Fruit fly (Drosophila melanogaster): ENCODE measurements around the gene CG8149.
A peak's percentile ranks its signal among the peaks of the same experiment; 100 is the strongest.

Gene CG8149

DNA sequence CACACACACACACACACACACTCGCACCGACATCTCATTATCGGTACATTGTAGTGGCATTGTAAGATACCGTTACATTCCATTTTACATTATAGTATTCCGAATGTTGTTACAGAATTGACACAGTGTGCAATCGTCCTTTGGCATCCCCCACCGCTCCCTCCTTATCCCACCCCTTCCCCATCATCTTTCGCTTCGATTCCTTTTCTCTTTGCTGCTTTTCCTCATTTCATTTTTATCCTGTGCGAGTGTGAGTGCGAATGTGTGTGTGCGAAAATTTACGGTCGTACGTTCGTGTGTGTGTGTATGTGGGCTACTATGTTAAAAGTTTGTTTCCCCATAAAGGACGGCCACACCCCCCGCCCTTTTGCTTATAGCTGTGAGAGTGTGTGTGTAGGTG, 12.4 kb upstream of the CG8149 start:
- TF ChIP-seq CG6808 (GFP tag; optimal IDR thresholded peaks at IDR 0.05) (no peak), CG8632 (GFP tag; optimal IDR thresholded peaks at IDR 0.05) (no peak), dac (GFP tag; optimal IDR thresholded peaks at IDR 0.05) (no peak), Blimp-1 (GFP tag; optimal IDR thresholded peaks at IDR 0.05) (no peak), cyc (GFP tag; optimal IDR thresholded peaks at IDR 0.05) (no peak), CG3032 (tag; optimal IDR thresholded peaks at IDR 0.05) (no peak), CG11762 (GFP tag; optimal IDR thresholded peaks at IDR 0.05; ENCODE audit: insufficient read depth) (no peak), Lpt (GFP tag; optimal IDR thresholded peaks at IDR 0.05) (no peak)

dm6 chr3R:9493627-9494626, 10.5 kb upstream of the CG8149 start, which contains the start of gene CG16779:
Gene CG16779 (minus strand): TSS chr3R:9493677.
- peak; percentile 14 for TF ChIP-seq Sox14 (GFP tag; optimal IDR thresholded peaks at IDR 0.05)
- no peak for TF ChIP-seq Hr38 (GFP tag; optimal IDR thresholded peaks at IDR 0.05)
- TF ChIP-seq CG4318 (GFP tag; optimal IDR thresholded peaks at IDR 0.05) = peak; percentile 2
- TF ChIP-seq CG11902 (GFP tag; optimal IDR thresholded peaks at IDR 0.05) = no peak
- TF ChIP-seq spab (GFP tag; optimal IDR thresholded peaks at IDR 0.05) = peak; percentile 9
- TF ChIP-seq OdsH (GFP tag; optimal IDR thresholded peaks at IDR 0.05) = peak; percentile 41
- TF ChIP-seq fd59A (GFP tag; optimal IDR thresholded peaks at IDR 0.05) = no peak
- TF ChIP-seq CG11294 (GFP tag; IDR thresholded peaks at IDR 0.05) = no peak
- no peak for TF ChIP-seq Gug (GFP tag; IDR thresholded peaks at IDR 0.05)
- no peak for TF ChIP-seq CG8119 (GFP tag; IDR thresholded peaks at IDR 0.05)
- TF ChIP-seq CG8319 (GFP tag; optimal IDR thresholded peaks at IDR 0.05) = no peak
- TF ChIP-seq CG10631 (GFP tag; optimal IDR thresholded peaks at IDR 0.05) = no peak
- no peak for TF ChIP-seq Ets21C (GFP tag; optimal IDR thresholded peaks at IDR 0.05)
- peak; percentile 39 for TF ChIP-seq CG10669 (GFP tag; optimal IDR thresholded peaks at IDR 0.05)
- TF ChIP-seq CG8632 (GFP tag; optimal IDR thresholded peaks at IDR 0.05) = no peak
- TF ChIP-seq cyc (GFP tag; optimal IDR thresholded peaks at IDR 0.05) = no peak
- TF ChIP-seq Eip78C (GFP tag) = peak; percentile 61
- TF ChIP-seq CG6163 (GFP tag; IDR thresholded peaks at IDR 0.05) = no peak
- TF ChIP-seq CG6276 (GFP tag; optimal IDR thresholded peaks at IDR 0.05) = no peak
- TF ChIP-seq Ets96B (tag; optimal IDR thresholded peaks at IDR 0.05) = peak; percentile 28
- TF ChIP-seq net (GFP tag; optimal IDR thresholded peaks at IDR 0.05) = peak; percentile 2
- TF ChIP-seq Hr4 (GFP tag; optimal IDR thresholded peaks at IDR 0.05) = peak; percentile 27
- TF ChIP-seq fd85E (GFP tag; optimal IDR thresholded peaks at IDR 0.05) = no peak
- no peak for TF ChIP-seq salr (GFP tag; optimal IDR thresholded peaks at IDR 0.05)
- TF ChIP-seq CG11762 (GFP tag; optimal IDR thresholded peaks at IDR 0.05; ENCODE audit: insufficient read depth) = no peak
- TF ChIP-seq CG31627 (GFP tag; optimal IDR thresholded peaks at IDR 0.05) = peak; percentile 38
- peak in 1 of 2 experiments; percentile 4 for TF ChIP-seq ss (GFP tag; optimal IDR thresholded peaks at IDR 0.05)
- TF ChIP-seq CG3919 (GFP tag; optimal IDR thresholded peaks at IDR 0.05) = no peak
- TF ChIP-seq fkh (GFP tag; optimal IDR thresholded peaks at IDR 0.05) = peak; percentile 22
- TF ChIP-seq Lpt (GFP tag; optimal IDR thresholded peaks at IDR 0.05) = no peak
- no peak for TF ChIP-seq CG16779 (tag; optimal IDR thresholded peaks at IDR 0.05)
- TF ChIP-seq Blimp-1 (GFP tag; optimal IDR thresholded peaks at IDR 0.05) = no peak
- peak; percentile 52 for TF ChIP-seq CG1621 (tag; optimal IDR thresholded peaks at IDR 0.05)
- peak; percentile 15 for TF ChIP-seq CG3032 (tag; optimal IDR thresholded peaks at IDR 0.05)
- TF ChIP-seq CG6854 (GFP tag; optimal IDR thresholded peaks at IDR 0.05) = no peak
- TF ChIP-seq svp (GFP tag) = peak; percentile 84
- no peak for TF ChIP-seq CG15336 (GFP tag; IDR thresholded peaks at IDR 0.05)
- TF ChIP-seq pdm3 (GFP tag; optimal IDR thresholded peaks at IDR 0.05) = peak; percentile 30
- TF ChIP-seq CG9139 (GFP tag; optimal IDR thresholded peaks at IDR 0.05) = no peak
- TF ChIP-seq dsx (GFP tag; optimal IDR thresholded peaks at IDR 0.05; ENCODE audit: poor library complexity, severe bottlenecking) = no peak
- TF ChIP-seq achi (GFP tag; optimal IDR thresholded peaks at IDR 0.05) = no peak
- TF ChIP-seq Met (GFP tag; optimal IDR thresholded peaks at IDR 0.05) = peak; percentile 40
- TF ChIP-seq CG32006 (GFP tag; optimal IDR thresholded peaks at IDR 0.05) = peak; percentile 67
- no peak for TF ChIP-seq CG34406 (GFP tag; optimal IDR thresholded peaks at IDR 0.05)
- no peak for TF ChIP-seq Eip93F (GFP tag; optimal IDR thresholded peaks at IDR 0.05)

Measured in whole organism, prepupa.